Worm (Caenorhabditis elegans) whole organism, mixed stage, embryonic: ENCODE results near the gene ZK673.1.

Source experiments
- M03D4.4 ChIP-seq: sonication (generic microtip); optimal IDR thresholded peaks from 2 replicates; lab custom pipeline; 2017; ENCODE audit warnings: mild to moderate bottlenecking, missing genetic modification characterization, missing compliant biosample characterization
- blmp-1 ChIP-seq: fragments of 150-350 bp; optimal IDR thresholded peaks from 2 replicates; lab custom pipeline; 2014; ENCODE audit warnings: missing biosample characterization, missing genetic modification characterization
- ceh-39 ChIP-seq: fragments of 150-350 bp; optimal IDR thresholded peaks from 2 replicates; lab custom pipeline; 2014; ENCODE audit warnings: missing biosample characterization, missing genetic modification characterization
- ceh-83 ChIP-seq: fragments of 200-800 bp; sonication (Bioruptor generic); optimal IDR thresholded peaks from 2 replicates; lab custom pipeline; 2018; ENCODE audit warnings: mild to moderate bottlenecking, missing genetic modification characterization, missing compliant biosample characterization
- ces-1 ChIP-seq: fragments of 150-350 bp; optimal IDR thresholded peaks from 2 replicates; lab custom pipeline; 2014; ENCODE audit warnings: missing biosample characterization, missing genetic modification reagents, missing genetic modification characterization
- cnd-1 ChIP-seq: fragments of 200-800 bp; sonication (Bioruptor generic); optimal IDR thresholded peaks from 2 replicates; lab custom pipeline; 2018; ENCODE audit warnings: mild to moderate bottlenecking, missing genetic modification characterization, missing compliant biosample characterization
- drap-1 ChIP-seq: fragments of 200-800 bp; sonication (Bioruptor generic); optimal IDR thresholded peaks from 3 replicates; lab custom pipeline; 2018; ENCODE audit warnings: mild to moderate bottlenecking, missing genetic modification characterization, missing compliant biosample characterization
- elt-1 ChIP-seq: sonication (generic microtip); optimal IDR thresholded peaks from 2 replicates; lab custom pipeline; 2017; ENCODE audit warnings: missing genetic modification characterization, mild to moderate bottlenecking, missing compliant biosample characterization, antibody characterized with exemption, moderate library complexity, borderline replicate concordance; ENCODE audit not compliant: insufficient read depth
- elt-3 ChIP-seq: fragments of 150-350 bp; optimal IDR thresholded peaks from 2 replicates; lab custom pipeline; 2014; ENCODE audit warnings: missing biosample characterization, missing genetic modification characterization
- flh-1 ChIP-seq: fragments of 200-800 bp; sonication (Bioruptor generic); optimal IDR thresholded peaks from 2 replicates; lab custom pipeline; 2018; ENCODE audit warnings: mild to moderate bottlenecking, missing genetic modification characterization, moderate library complexity, missing compliant biosample characterization
- ham-2 ChIP-seq: fragments of 200-800 bp; sonication (Bioruptor generic); optimal IDR thresholded peaks from 2 replicates; lab custom pipeline; 2018; ENCODE audit warnings: mild to moderate bottlenecking, missing genetic modification characterization, missing compliant biosample characterization
- hlh-1 ChIP-seq: fragments of 150-350 bp; optimal IDR thresholded peaks from 2 replicates; lab custom pipeline; 2014; ENCODE audit warnings: missing biosample characterization, missing genetic modification reagents, missing genetic modification characterization
- lin-13 ChIP-seq: fragments of 150-350 bp; optimal IDR thresholded peaks from 2 replicates; lab custom pipeline; 2014; ENCODE audit warnings: missing biosample characterization, missing genetic modification characterization
- lin-32 ChIP-seq: fragments of 200-800 bp; sonication (Bioruptor generic); optimal IDR thresholded peaks from 2 replicates; lab custom pipeline; 2018; ENCODE audit warnings: mild to moderate bottlenecking, missing genetic modification characterization, missing compliant biosample characterization
- lsy-2 ChIP-seq: fragments of 150-350 bp; optimal IDR thresholded peaks from 2 replicates; lab custom pipeline; 2014; ENCODE audit warnings: missing biosample characterization, missing genetic modification characterization
- mab-5 ChIP-seq: fragments of 150-350 bp; optimal IDR thresholded peaks from 2 replicates; lab custom pipeline; 2014; ENCODE audit warnings: missing biosample characterization, missing genetic modification characterization
- mep-1 ChIP-seq: fragments of 150-350 bp; optimal IDR thresholded peaks from 2 replicates; lab custom pipeline; 2017; ENCODE audit warnings: missing biosample characterization, missing genetic modification reagents, missing genetic modification characterization, inconsistent platforms
- mls-2 ChIP-seq: sonication (generic microtip); optimal IDR thresholded peaks from 2 replicates; lab custom pipeline; 2016; ENCODE audit warnings: mild to moderate bottlenecking, missing genetic modification characterization, moderate library complexity, missing compliant biosample characterization
- nhr-12 ChIP-seq: fragments of 150-350 bp; optimal IDR thresholded peaks from 2 replicates; lab custom pipeline; 2014; ENCODE audit warnings: missing biosample characterization, missing genetic modification characterization
- nhr-2 ChIP-seq: fragments of 150-350 bp; optimal IDR thresholded peaks from 2 replicates; lab custom pipeline; 2014; ENCODE audit warnings: missing biosample characterization, missing genetic modification characterization
- nhr-237 ChIP-seq: fragments of 150-350 bp; optimal IDR thresholded peaks from 2 replicates; lab custom pipeline; 2014; ENCODE audit warnings: missing biosample characterization, missing genetic modification characterization
- nhr-28 ChIP-seq: fragments of 150-350 bp; optimal IDR thresholded peaks from 2 replicates; lab custom pipeline; 2014; ENCODE audit warnings: missing biosample characterization, missing genetic modification characterization
- nhr-76 ChIP-seq: sonication (generic microtip); optimal IDR thresholded peaks from 2 replicates; lab custom pipeline; 2017; ENCODE audit warnings: missing biosample characterization, missing genetic modification characterization
- pha-4 ChIP-seq: fragments of 150-350 bp; optimal IDR thresholded peaks from 2 replicates; lab custom pipeline; 2018; ENCODE audit warnings: missing biosample characterization, missing genetic modification reagents, missing genetic modification characterization
- sem-2 ChIP-seq: fragments of 200-800 bp; sonication (Bioruptor generic); optimal IDR thresholded peaks from 2 replicates; lab custom pipeline; 2018; ENCODE audit warnings: mild to moderate bottlenecking, missing genetic modification characterization, missing compliant biosample characterization
- snpc-4 ChIP-seq: fragments of 150-350 bp; optimal IDR thresholded peaks from 2 replicates; lab custom pipeline; 2014; ENCODE audit warnings: missing biosample characterization, missing genetic modification characterization
- sptf-1 ChIP-seq: sonication (generic microtip); optimal IDR thresholded peaks from 2 replicates; lab custom pipeline; 2017; ENCODE audit warnings: mild to moderate bottlenecking, missing genetic modification characterization, moderate library complexity, missing compliant biosample characterization
- tbx-8 ChIP-seq: fragments of 200-800 bp; sonication (Bioruptor generic); optimal IDR thresholded peaks from 2 replicates; lab custom pipeline; 2018; ENCODE audit warnings: mild to moderate bottlenecking, missing genetic modification characterization, moderate library complexity, missing compliant biosample characterization
- unc-120 ChIP-seq: sonication (generic microtip); optimal IDR thresholded peaks from 2 replicates; lab custom pipeline; 2017; ENCODE audit warnings: missing genetic modification characterization, missing compliant biosample characterization; ENCODE audit not compliant: poor library complexity, severe bottlenecking
- zip-8 ChIP-seq: fragments of 150-350 bp; optimal IDR thresholded peaks from 2 replicates; lab custom pipeline; 2014; ENCODE audit warnings: missing biosample characterization, missing genetic modification characterization
- ztf-11 ChIP-seq: fragments of 150-350 bp; optimal IDR thresholded peaks from 2 replicates; lab custom pipeline; 2014; ENCODE audit warnings: missing biosample characterization, missing genetic modification characterization

The ZK673.1 gene

DNA sequence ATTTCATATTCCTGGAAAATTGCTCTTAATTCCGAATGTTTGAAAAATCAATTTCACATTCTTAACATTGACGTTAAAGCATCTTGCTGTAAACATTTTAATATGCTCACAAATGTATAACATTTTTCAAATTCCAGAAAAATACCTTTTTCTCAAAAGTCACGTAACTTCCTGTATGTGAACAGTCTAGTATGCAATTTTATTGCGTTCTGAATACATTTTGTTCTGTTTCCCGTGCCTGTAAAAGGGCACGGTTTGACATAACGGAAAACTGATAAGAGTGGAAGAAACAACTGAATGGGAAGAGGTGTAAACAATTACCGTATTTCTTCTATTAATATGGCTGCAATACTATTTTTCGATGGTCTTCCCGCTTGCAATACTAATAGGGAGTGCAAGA lies 40.0 kb downstream of the ZK673.1 start:
- TF ChIP-seq unc-120 (no peak), nhr-2 (tag; lab: Kevin White, UChicago) (no peak), flh-1 (no peak), drap-1 (no peak), elt-3 (tag; lab: Kevin White, UChicago) (no peak), cnd-1 (tag; lab: Kevin White, UChicago) (no peak), zip-8 (tag; lab: Kevin White, UChicago) (no peak), blmp-1 (tag; lab: Kevin White, UChicago) (no peak), nhr-28 (tag; lab: Kevin White, UChicago) (no peak)

DNA sequence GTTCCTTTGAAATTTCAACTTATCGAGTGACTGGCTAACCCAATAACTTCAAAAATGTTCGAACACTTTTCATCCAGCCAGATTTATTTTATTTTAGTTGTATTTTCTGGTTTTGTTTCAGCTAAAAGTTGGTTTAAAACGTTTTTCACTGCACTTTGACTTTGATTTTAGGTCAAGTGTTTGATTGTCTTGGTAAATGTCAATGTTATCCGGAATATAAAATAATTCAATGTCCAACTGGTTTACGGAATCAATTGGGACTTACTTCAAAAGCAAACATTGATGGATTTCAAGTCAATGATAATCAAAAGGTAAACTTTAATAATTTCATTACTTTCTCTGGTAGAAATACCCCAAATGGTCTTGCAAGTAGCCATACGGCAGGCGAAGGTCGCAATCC lies 40.9 kb downstream of the ZK673.1 start:
- TF ChIP-seq sem-2 (GFP tag; lab: Kevin White, UChicago) (no peak), mep-1 (tag; lab: Kevin White, UChicago) (no peak), lsy-2 (tag; lab: Kevin White, UChicago) (no peak), nhr-237 (tag; lab: Kevin White, UChicago) (no peak), mab-5 (tag; lab: Kevin White, UChicago) (no peak), pha-4 (no peak), M03D4.4 (no peak), cnd-1 (tag; lab: Kevin White, UChicago) (no peak), elt-1 (tag; lab: Kevin White, UChicago) (no peak), unc-120 (no peak), lin-32 (GFP tag; lab: Kevin White, UChicago) (no peak), ceh-83 (GFP tag; lab: Kevin White, UChicago) (no peak), zip-8 (tag; lab: Kevin White, UChicago) (no peak), ceh-39 (tag; lab: Kevin White, UChicago) (no peak), nhr-76 (tag; lab: Kevin White, UChicago) (no peak)

DNA sequence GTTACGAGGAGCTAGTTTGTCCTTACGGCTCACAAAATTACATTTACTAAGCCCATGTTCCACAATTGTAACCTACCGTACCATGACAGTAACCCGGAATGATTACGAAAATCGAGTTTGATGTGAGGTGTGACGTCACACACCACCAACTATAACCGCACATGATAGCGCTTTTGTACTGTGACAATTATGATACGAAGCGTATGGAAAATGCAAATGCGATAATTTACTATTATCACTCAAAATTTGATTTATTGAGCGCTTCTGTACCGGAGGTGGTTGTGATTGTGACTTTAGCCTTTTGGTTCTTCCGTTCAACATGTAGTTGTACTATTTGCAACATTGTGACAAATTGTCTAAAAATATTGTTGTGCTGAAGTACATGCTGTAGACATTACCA lies 42.7 kb downstream of the ZK673.1 start:
- TF ChIP-seq ham-2 (no peak), nhr-76 (tag; lab: Kevin White, UChicago) (no peak), cnd-1 (tag; lab: Kevin White, UChicago) (no peak), nhr-237 (tag; lab: Kevin White, UChicago) (no peak), elt-3 (tag; lab: Kevin White, UChicago) (no peak), mls-2 (tag; lab: Kevin White, UChicago) (no peak), snpc-4 (no peak), ces-1 (GFP tag; lab: Kevin White, UChicago) (no peak), hlh-1 (tag; lab: Kevin White, UChicago) (no peak), sem-2 (GFP tag; lab: Kevin White, UChicago) (no peak), M03D4.4 (no peak), nhr-12 (tag; lab: Kevin White, UChicago) (no peak), drap-1 (no peak), ceh-83 (GFP tag; lab: Kevin White, UChicago) (no peak), flh-1 (no peak), ceh-39 (tag; lab: Kevin White, UChicago) (no peak), elt-1 (tag; lab: Kevin White, UChicago) (no peak)
- TF ChIP-seq, all 35 proteins: peak for 0

DNA sequence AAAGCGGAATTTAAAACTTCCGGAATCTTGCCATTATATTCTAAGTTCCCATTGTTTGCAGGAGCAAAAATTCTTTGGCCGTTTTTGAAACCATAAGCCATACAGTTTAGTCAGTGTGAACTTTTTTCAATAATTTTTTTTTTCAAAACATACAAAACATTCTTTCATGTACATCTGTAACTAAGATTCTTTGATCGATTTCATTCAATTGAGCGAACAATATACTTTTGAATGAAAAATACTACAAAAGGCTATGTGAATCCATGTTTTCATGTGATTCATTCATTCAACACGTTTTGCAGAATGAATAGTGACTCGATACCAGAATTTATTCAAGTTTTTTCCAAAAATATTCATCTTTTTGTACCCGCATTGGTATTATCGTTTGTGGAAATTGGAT lies 43.8 kb downstream of the ZK673.1 start, which contains the start of gene ZK666.15:
Gene ZK666.15, plus strand, starts transcription at position 301 of the 400 bp plus-strand sequence.
- no peak for TF ChIP-seq ztf-11 (tag; lab: Kevin White, UChicago)
- TF ChIP-seq blmp-1 (tag; lab: Kevin White, UChicago) = no peak
- TF ChIP-seq sem-2 (GFP tag; lab: Kevin White, UChicago) = no peak
- no peak for TF ChIP-seq ces-1 (GFP tag; lab: Kevin White, UChicago)
- TF ChIP-seq nhr-12 (tag; lab: Kevin White, UChicago) = no peak
- TF ChIP-seq snpc-4 = no peak
- no peak for TF ChIP-seq elt-3 (tag; lab: Kevin White, UChicago)
- no peak for TF ChIP-seq zip-8 (tag; lab: Kevin White, UChicago)
- no peak for TF ChIP-seq ham-2
- TF ChIP-seq lin-13 = no peak
- no peak for TF ChIP-seq sptf-1 (tag; lab: Kevin White, UChicago)
- no peak for TF ChIP-seq flh-1
- no peak for TF ChIP-seq cnd-1 (tag; lab: Kevin White, UChicago)
- TF ChIP-seq nhr-76 (tag; lab: Kevin White, UChicago) = no peak

DNA sequence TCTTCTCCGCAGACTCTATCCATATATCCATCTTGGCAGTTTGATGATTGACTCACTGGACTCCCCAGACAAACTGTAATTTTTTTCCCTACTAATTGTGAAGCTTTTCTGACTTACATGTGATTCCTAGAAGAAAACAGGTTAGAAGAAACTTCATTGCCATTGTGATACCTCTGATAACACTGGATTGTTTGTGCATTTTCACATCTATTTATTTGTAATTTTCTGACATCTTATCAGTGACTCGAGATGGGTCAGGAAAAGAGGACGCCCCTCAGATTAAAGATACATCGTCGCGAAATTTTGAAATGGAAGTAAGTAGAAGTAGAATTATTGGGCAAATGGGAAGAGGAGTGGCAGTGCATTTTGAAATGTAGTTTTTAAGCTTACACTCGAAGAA lies 47.4 kb downstream of the ZK673.1 start, which contains the start of gene clec-61:
Gene clec-61, minus strand, starts transcription at position 209 of the 400 bp plus-strand sequence.
- TF ChIP-seq ceh-39 (tag; lab: Kevin White, UChicago) = no peak
- TF ChIP-seq tbx-8 = no peak
- TF ChIP-seq nhr-76 (tag; lab: Kevin White, UChicago) = no peak
- TF ChIP-seq, all 35 proteins: peak for 0
